Fruit fly (Drosophila melanogaster): Measurements from ENCODE around the gene CG46466.

Gene CG46466

dm6 chr4:696638-697037 lies 33.7 kb upstream of the CG46466 start (continued):
- peak; percentile 98; the same call in 1 of the 2 replicates for TF ChIP-seq amos (GFP tag; IDR thresholded peaks at IDR 0.05; ENCODE audit: partially characterized antibody)
- no peak for TF ChIP-seq CG43689 (GFP tag; IDR thresholded peaks at IDR 0.05)
- no peak for TF ChIP-seq CG6813 (GFP tag; optimal IDR thresholded peaks at IDR 0.05)
- no peak for TF ChIP-seq kay (GFP tag; optimal IDR thresholded peaks at IDR 0.05)
- TF ChIP-seq CG17186 (GFP tag; optimal IDR thresholded peaks at IDR 0.05), result peak; percentile 34
- TF ChIP-seq Camta (GFP tag; optimal IDR thresholded peaks at IDR 0.05), result peak; percentile 24
- peak; percentile 24 to 89 for TF ChIP-seq crp (GFP tag; optimal IDR thresholded peaks at IDR 0.05)
- peak; percentile 12 for TF ChIP-seq CG7928 (GFP tag; optimal IDR thresholded peaks at IDR 0.05)
- TF ChIP-seq CG10431 (GFP tag; optimal IDR thresholded peaks at IDR 0.05), result no peak
- TF ChIP-seq CG13296 (GFP tag; optimal IDR thresholded peaks at IDR 0.05), result no peak
- no peak for TF ChIP-seq ewg (GFP tag; optimal IDR thresholded peaks at IDR 0.05)
- TF ChIP-seq CG4854 (GFP tag; optimal IDR thresholded peaks at IDR 0.05), result peak; percentile 4
- TF ChIP-seq CG5953 (GFP tag; IDR thresholded peaks at IDR 0.05), result no peak
- no peak for TF ChIP-seq CG34376 (GFP tag; optimal IDR thresholded peaks at IDR 0.05)
- no peak for TF ChIP-seq ci (GFP tag; IDR thresholded peaks at IDR 0.05)
- no peak for TF ChIP-seq Rx (GFP tag; IDR thresholded peaks at IDR 0.05)
- no peak for TF ChIP-seq CG8281 (tag; optimal IDR thresholded peaks at IDR 0.05)
- TF ChIP-seq CG32767 (GFP tag; IDR thresholded peaks at IDR 0.05), result peak; percentile 52; the same call in 1 of the 2 replicates
- TF ChIP-seq Abd-B (GFP tag; optimal IDR thresholded peaks at IDR 0.05), result no peak
- TF ChIP-seq CG6791 (GFP tag; IDR thresholded peaks at IDR 0.05; ENCODE audit: partially characterized antibody), result no peak
- TF ChIP-seq CG4617 (GFP tag; optimal IDR thresholded peaks at IDR 0.05; ENCODE audit: borderline replicate concordance), result peak; percentile 39
- TF ChIP-seq Neu2 (GFP tag; optimal IDR thresholded peaks at IDR 0.05; ENCODE audit: borderline replicate concordance), result peak; percentile 23
- no peak; the same call in 1 of the 2 replicates for TF ChIP-seq CG32532 (GFP tag; IDR thresholded peaks at IDR 0.05)
- no peak for TF ChIP-seq lola (GFP tag; optimal IDR thresholded peaks at IDR 0.05)
- TF ChIP-seq CG30431 (GFP tag; optimal IDR thresholded peaks at IDR 0.05), result no peak
- TF ChIP-seq ro (GFP tag; IDR thresholded peaks at IDR 0.05), result no peak
- TF ChIP-seq CG3065 (GFP tag; optimal IDR thresholded peaks at IDR 0.05), result no peak
- no peak for TF ChIP-seq lov (optimal IDR thresholded peaks at IDR 0.05)
- TF ChIP-seq lov (GFP tag; IDR thresholded peaks at IDR 0.05), result no peak
- no peak for TF ChIP-seq luna (GFP tag; optimal IDR thresholded peaks at IDR 0.05)
- no peak for TF ChIP-seq CG6254 (GFP tag; optimal IDR thresholded peaks at IDR 0.05)
- TF ChIP-seq CG12391 (tag; optimal IDR thresholded peaks at IDR 0.05), result peak; percentile 42
- TF ChIP-seq CG2202 (tag; optimal IDR thresholded peaks at IDR 0.05), result no peak
- TF ChIP-seq aop (GFP tag; IDR thresholded peaks at IDR 0.05), result no peak
- no peak for TF ChIP-seq Kr (GFP tag; optimal IDR thresholded peaks at IDR 0.05)
- TF ChIP-seq D19B (GFP tag; optimal IDR thresholded peaks at IDR 0.05), result no peak
- TF ChIP-seq CG17328 (GFP tag; IDR thresholded peaks at IDR 0.05), result no peak
- TF ChIP-seq CG3163 (GFP tag; optimal IDR thresholded peaks at IDR 0.05), result peak; percentile 26
- TF ChIP-seq stwl (tag; optimal IDR thresholded peaks at IDR 0.05), result peak; percentile 70
- TF ChIP-seq CG14050 (GFP tag; IDR thresholded peaks at IDR 0.05), result no peak
- no peak for TF ChIP-seq Six4 (GFP tag; optimal IDR thresholded peaks at IDR 0.05)
- TF ChIP-seq prd (optimal IDR thresholded peaks at IDR 0.05), result no peak
- TF ChIP-seq prd (GFP tag; IDR thresholded peaks at IDR 0.05), result no peak
- peak; percentile 35 to 55 for TF ChIP-seq dpn (GFP tag; optimal IDR thresholded peaks at IDR 0.05)
- TF ChIP-seq CG9437 (GFP tag; optimal IDR thresholded peaks at IDR 0.05), result peak; percentile 30
- no peak for TF ChIP-seq Hmr (GFP tag; optimal IDR thresholded peaks at IDR 0.05)
- TF ChIP-seq so (GFP tag; IDR thresholded peaks at IDR 0.05), result no peak
- no peak for TF ChIP-seq CG17385 (GFP tag; optimal IDR thresholded peaks at IDR 0.05)
- TF ChIP-seq CG13624 (GFP tag; optimal IDR thresholded peaks at IDR 0.05), result peak; percentile 23
- no peak for TF ChIP-seq da (GFP tag; optimal IDR thresholded peaks at IDR 0.05)
- peak; percentile 14 for TF ChIP-seq CG8924 (tag; optimal IDR thresholded peaks at IDR 0.05)

Measured in whole organism, embryonic.